Worm (Caenorhabditis elegans): ENCODE results near the gene F26G1.1.

The F26G1.1 gene

DNA sequence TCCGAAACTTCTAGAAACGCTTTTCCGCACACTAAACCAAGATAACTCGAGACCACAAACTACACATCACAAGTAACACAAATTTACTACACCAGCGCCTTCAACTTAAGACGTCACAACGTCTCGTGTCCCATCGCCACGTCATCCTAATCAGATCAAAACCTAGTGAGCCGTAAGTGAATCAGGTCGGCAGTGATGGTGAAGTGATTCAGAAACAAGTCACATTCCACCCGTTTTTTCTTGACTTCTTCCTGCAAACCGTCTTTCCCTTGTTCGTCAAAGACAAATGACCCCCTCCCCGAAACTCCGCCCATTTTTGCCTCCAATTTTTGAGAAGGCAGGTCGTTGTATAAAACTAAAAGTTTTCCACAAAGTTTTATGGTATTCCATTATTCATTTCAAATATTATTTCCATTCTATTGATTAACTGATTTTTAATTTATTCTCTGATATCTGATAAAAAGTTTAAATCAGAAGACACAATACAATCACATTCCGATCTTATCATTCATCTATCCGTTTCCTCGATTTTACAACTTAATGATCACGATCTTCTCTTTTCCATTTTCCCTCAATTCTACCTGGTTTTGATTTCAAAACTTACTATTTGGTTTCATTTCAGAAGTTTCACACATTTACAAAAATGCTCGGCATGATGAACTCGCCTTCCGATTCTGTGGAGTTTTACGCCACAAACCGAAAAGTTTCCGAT is 28.7 kb upstream of the F26G1.1 start, which contains the start of gene F26G1.2 (continued):
- TF ChIP-seq lin-14 (GFP tag; optimal IDR thresholded peaks at IDR 0.05) (peak; percentile 8), zag-1 (tag; optimal IDR thresholded peaks at IDR 0.05) (no peak), lin-35 (GFP tag; optimal IDR thresholded peaks at IDR 0.05) (peak in 1 of 2 experiments; percentile 32)

DNA sequence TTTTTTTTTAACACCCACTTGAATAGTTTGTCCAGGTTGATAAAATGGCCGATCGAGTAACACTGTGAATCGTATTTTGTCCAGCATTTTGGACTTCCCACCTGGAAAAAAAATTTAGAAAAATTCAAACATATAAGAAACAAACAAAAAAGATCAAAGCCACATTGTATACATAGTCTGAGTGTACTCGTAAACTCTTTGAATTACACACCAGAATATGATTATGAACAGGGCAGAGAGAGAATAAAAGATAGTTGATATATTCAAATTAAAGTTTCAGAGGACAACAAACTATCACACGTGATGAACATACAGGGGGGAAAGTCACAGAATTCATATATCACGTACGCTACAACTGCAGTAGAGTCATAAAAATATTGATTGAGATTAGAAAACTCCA is 25.1 kb upstream of the F26G1.1 start, which contains the start of gene ttm-2:
Gene ttm-2 (minus strand): TSS at position 101 of the 400 bp plus-strand sequence.
- TF ChIP-seq unc-130 (tag; optimal IDR thresholded peaks at IDR 0.05) (no peak), alr-1 (tag; optimal IDR thresholded peaks at IDR 0.05; ENCODE audit: borderline replicate concordance) (no peak), lin-14 (GFP tag; optimal IDR thresholded peaks at IDR 0.05) (no peak), mef-2 (tag; optimal IDR thresholded peaks at IDR 0.05) (no peak), ces-1 (GFP tag; optimal IDR thresholded peaks at IDR 0.05) (no peak), grh-1 (GFP tag; IDR thresholded peaks at IDR 0.05) (no peak), ets-5 (GFP tag; IDR thresholded peaks at IDR 0.05) (no peak), mab-9 (GFP tag; IDR thresholded peaks at IDR 0.05) (no peak), unc-62 (GFP tag; optimal IDR thresholded peaks at IDR 0.05) (no peak), isw-1 (GFP tag; IDR thresholded peaks at IDR 0.05) (no peak), C34B4.2 (tag; optimal IDR thresholded peaks at IDR 0.05) (no peak), tlp-1 (tag; optimal IDR thresholded peaks at IDR 0.05) (no peak), nhr-90 (tag; optimal IDR thresholded peaks at IDR 0.05; ENCODE audit: poor library complexity) (no peak), ztf-4 (tag; optimal IDR thresholded peaks at IDR 0.05) (no peak), dsc-1 (tag; optimal IDR thresholded peaks at IDR 0.05) (no peak), unc-86 (tag; optimal IDR thresholded peaks at IDR 0.05) (no peak), hlh-17 (GFP tag; optimal IDR thresholded peaks at IDR 0.05; ENCODE audit: borderline replicate concordance) (no peak), ceh-63 (GFP tag; optimal IDR thresholded peaks at IDR 0.05) (no peak), fkh-10 (GFP tag; optimal IDR thresholded peaks at IDR 0.05) (no peak), zag-1 (tag; optimal IDR thresholded peaks at IDR 0.05) (no peak)

DNA sequence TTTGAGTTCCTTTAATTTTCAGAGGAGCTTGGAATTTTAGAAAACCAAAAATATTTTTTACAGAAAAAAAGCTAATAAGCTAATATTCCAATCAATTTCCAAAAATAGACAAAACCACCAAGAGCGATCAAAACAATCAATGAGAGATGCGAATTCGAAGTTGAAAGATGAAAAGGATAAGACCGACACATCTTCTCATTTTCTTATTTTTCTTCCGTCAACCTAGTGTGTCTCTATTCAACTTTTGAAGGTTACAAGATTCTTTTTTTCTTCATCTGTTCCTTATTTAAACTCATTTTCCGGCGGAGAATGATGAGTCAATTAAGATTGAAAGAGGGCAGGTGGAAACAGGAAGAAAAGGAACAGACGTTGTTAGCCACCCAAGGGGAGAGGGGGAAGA is 23.8 kb upstream of the F26G1.1 start:
- TF ChIP-seq tlp-1 (tag; optimal IDR thresholded peaks at IDR 0.05) = no peak
- TF ChIP-seq ama-1 (optimal IDR thresholded peaks at IDR 0.05) = no peak
- TF ChIP-seq sup-37 (GFP tag; optimal IDR thresholded peaks at IDR 0.05) = no peak
- TF ChIP-seq ztf-11 (tag; optimal IDR thresholded peaks at IDR 0.05) = no peak
- peak; percentile 80 for TF ChIP-seq lin-14 (GFP tag; optimal IDR thresholded peaks at IDR 0.05)
- no peak for TF ChIP-seq lin-15B (tag; optimal IDR thresholded peaks at IDR 0.05)
- TF ChIP-seq irx-1 (tag; optimal IDR thresholded peaks at IDR 0.05) = no peak
- no peak for TF ChIP-seq efl-3 (GFP tag; optimal IDR thresholded peaks at IDR 0.05)
- TF ChIP-seq pqm-1 (tag; optimal IDR thresholded peaks at IDR 0.05) = no peak
- TF ChIP-seq blmp-1 (tag; optimal IDR thresholded peaks at IDR 0.05) = peak; percentile 48
- TF ChIP-seq isw-1 (GFP tag; IDR thresholded peaks at IDR 0.05) = no peak
- TF ChIP-seq nhr-20 (tag; optimal IDR thresholded peaks at IDR 0.05) = peak; percentile 7
- peak; percentile 3 for TF ChIP-seq mep-1 (tag; optimal IDR thresholded peaks at IDR 0.05)
- TF ChIP-seq nhr-85 (tag) = peak; percentile 78
- no peak for TF ChIP-seq dpl-1 (GFP tag; optimal IDR thresholded peaks at IDR 0.05)
- TF ChIP-seq ceh-90 (tag; optimal IDR thresholded peaks at IDR 0.05) = no peak
- no peak for TF ChIP-seq ets-5 (GFP tag; IDR thresholded peaks at IDR 0.05)

DNA sequence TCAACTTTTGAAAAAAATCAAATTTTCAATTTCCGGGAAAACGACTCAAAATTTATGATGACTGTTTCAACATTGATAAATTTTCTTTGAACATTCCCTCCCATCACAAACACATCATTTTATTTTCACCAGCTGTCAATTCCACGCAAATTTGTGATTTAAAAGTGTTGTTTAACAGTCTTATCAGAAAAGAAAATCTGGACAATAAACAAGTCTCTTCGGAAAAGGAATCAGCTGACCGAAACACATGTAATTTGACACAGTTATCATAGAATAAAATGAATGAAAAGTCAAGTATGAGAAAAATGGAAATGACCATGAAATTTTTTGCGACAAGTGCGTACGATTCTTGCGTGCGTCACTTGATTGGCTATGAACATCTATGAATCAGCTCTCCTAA is 22.3 kb upstream of the F26G1.1 start:
- no peak for TF ChIP-seq ceh-88 (GFP tag; IDR thresholded peaks at IDR 0.05)
- TF ChIP-seq nhr-90 (tag; optimal IDR thresholded peaks at IDR 0.05; ENCODE audit: poor library complexity) = peak; percentile 4
- peak in 1 of 6 experiments; percentile 84 for TF ChIP-seq elt-3 (tag; optimal IDR thresholded peaks at IDR 0.05)
- no peak for TF ChIP-seq egl-13 (tag; optimal IDR thresholded peaks at IDR 0.05)
- TF ChIP-seq fkh-10 (GFP tag; optimal IDR thresholded peaks at IDR 0.05) = no peak
- TF ChIP-seq nhr-77 (tag; optimal IDR thresholded peaks at IDR 0.05) = no peak
- no peak for TF ChIP-seq lin-15B (tag; optimal IDR thresholded peaks at IDR 0.05)
- no peak for TF ChIP-seq C34B4.2 (tag; optimal IDR thresholded peaks at IDR 0.05)
- TF ChIP-seq ama-1 (optimal IDR thresholded peaks at IDR 0.05) = no peak
- no peak for TF ChIP-seq nhr-84 (tag; optimal IDR thresholded peaks at IDR 0.05)
- no peak for TF ChIP-seq skn-1 (tag; optimal IDR thresholded peaks at IDR 0.05)
- TF ChIP-seq nhr-85 (tag) = peak; percentile 75
- TF ChIP-seq tbx-2 (tag; optimal IDR thresholded peaks at IDR 0.05) = no peak
- TF ChIP-seq lin-13 (GFP tag; optimal IDR thresholded peaks at IDR 0.05) = no peak
- no peak for TF ChIP-seq lsy-2 (tag; optimal IDR thresholded peaks at IDR 0.05)
- TF ChIP-seq hpl-2 (GFP tag; optimal IDR thresholded peaks at IDR 0.05) = no peak
- TF ChIP-seq swsn-7 (tag; optimal IDR thresholded peaks at IDR 0.05) = no peak
- no peak for TF ChIP-seq nhr-11 (tag; optimal IDR thresholded peaks at IDR 0.05)
- no peak for TF ChIP-seq mdl-1 (tag; optimal IDR thresholded peaks at IDR 0.05)
- no peak for TF ChIP-seq mab-9 (GFP tag; IDR thresholded peaks at IDR 0.05)

All from whole organism, L1 larva.